Fruit fly (Drosophila melanogaster) whole organism, embryonic: ENCODE data around the gene Max.

ENCODE experiments used
- Bteb2 ChIP-seq: fragments of 200-800 bp; sonication (Bioruptor generic); optimal IDR thresholded peaks from 2 replicates; lab custom pipeline; 2016; ENCODE audit warnings: missing biosample characterization, missing genetic modification characterization
- CG10979 ChIP-seq: fragments of 200-800 bp; sonication (Bioruptor generic); optimal IDR thresholded peaks from 2 replicates; lab custom pipeline; 2018; ENCODE audit warnings: missing biosample characterization, mild to moderate bottlenecking, missing genetic modification characterization, moderate library complexity
- CG12104 ChIP-seq: fragments of 200-800 bp; sonication (Bioruptor generic); optimal IDR thresholded peaks from 3 replicates; lab custom pipeline; 2016; ENCODE audit warnings: missing biosample characterization, missing genetic modification characterization
- CG12299 ChIP-seq: fragments of 200-800 bp; sonication (Bioruptor generic); optimal IDR thresholded peaks from 2 replicates; lab custom pipeline; 2018; ENCODE audit warnings: missing biosample characterization, mild to moderate bottlenecking, missing genetic modification characterization
- CG13296 ChIP-seq: fragments of 200-800 bp; sonication (Bioruptor generic); optimal IDR thresholded peaks from 3 replicates; lab custom pipeline; 2018; ENCODE audit warnings: missing biosample characterization, mild to moderate bottlenecking, missing genetic modification characterization
- CG14014 ChIP-seq: fragments of 200-800 bp; sonication (Bioruptor generic); IDR thresholded peaks from 2 replicates; pipeline ENCODE4 v1.3.6; 2022; ENCODE audit warnings: missing biosample characterization, missing genetic modification characterization
- CG15514 ChIP-seq: fragments of 200-800 bp; sonication (Bioruptor generic); optimal IDR thresholded peaks from 3 replicates; lab custom pipeline; 2017; ENCODE audit warnings: missing biosample characterization, missing genetic modification characterization, mild to moderate bottlenecking, moderate library complexity, missing genetic modification reagents
- CG1647 ChIP-seq: fragments of 200-800 bp; sonication (Bioruptor generic); optimal IDR thresholded peaks from 3 replicates; lab custom pipeline; 2016; ENCODE audit warnings: missing biosample characterization, missing genetic modification characterization
- CG17361 ChIP-seq: fragments of 200-800 bp; sonication (Bioruptor generic); IDR thresholded peaks from 3 replicates; pipeline ENCODE4 v1.3.6; 2022; ENCODE audit warnings: missing biosample characterization, missing genetic modification characterization
- CG1832 ChIP-seq: fragments of 200-800 bp; sonication (Bioruptor generic); optimal IDR thresholded peaks from 2 replicates; lab custom pipeline; 2017; ENCODE audit warnings: missing biosample characterization, mild to moderate bottlenecking, missing genetic modification characterization, inconsistent platforms
- CG31365 ChIP-seq: fragments of 200-800 bp; sonication (Bioruptor generic); optimal IDR thresholded peaks from 2 replicates; lab custom pipeline; 2018; ENCODE audit warnings: missing biosample characterization, mild to moderate bottlenecking, missing genetic modification characterization
- CG31441 ChIP-seq: fragments of 200-800 bp; sonication (Bioruptor generic); IDR thresholded peaks from 2 replicates; pipeline ENCODE4 v1.3.6; 2022; ENCODE audit warnings: missing biosample characterization, missing genetic modification characterization
- CG3281 ChIP-seq: fragments of 200-800 bp; sonication (Bioruptor generic); optimal IDR thresholded peaks from 3 replicates; lab custom pipeline; 2017; ENCODE audit warnings: missing biosample characterization, mild to moderate bottlenecking, missing genetic modification characterization
- CG43689 ChIP-seq: fragments of 200-800 bp; sonication (Bioruptor generic); IDR thresholded peaks from 2 replicates; pipeline ENCODE4 v1.3.6; 2022; ENCODE audit warnings: missing biosample characterization, missing genetic modification characterization
- CG4820 ChIP-seq: fragments of 200-800 bp; sonication (Bioruptor generic); optimal IDR thresholded peaks from 3 replicates; lab custom pipeline; 2016; ENCODE audit warnings: missing biosample characterization, missing genetic modification characterization
- CG4854 ChIP-seq: fragments of 200-800 bp; sonication (Bioruptor generic); optimal IDR thresholded peaks from 2 replicates; lab custom pipeline; 2016; ENCODE audit warnings: missing biosample characterization, missing genetic modification characterization, inconsistent platforms
- CG6765 ChIP-seq: fragments of 200-800 bp; sonication (Bioruptor generic); optimal IDR thresholded peaks from 3 replicates; lab custom pipeline; 2017; ENCODE audit warnings: missing biosample characterization, mild to moderate bottlenecking, missing genetic modification characterization
- CG7839 ChIP-seq: fragments of 200-800 bp; sonication (Bioruptor generic); optimal IDR thresholded peaks from 3 replicates; lab custom pipeline; 2018; ENCODE audit warnings: missing biosample characterization, mild to moderate bottlenecking, missing genetic modification characterization, moderate library complexity
- CG7928 ChIP-seq: fragments of 200-800 bp; sonication (Bioruptor generic); optimal IDR thresholded peaks from 2 replicates; lab custom pipeline; 2017; ENCODE audit warnings: missing biosample characterization, mild to moderate bottlenecking, missing genetic modification characterization
- CG7963 ChIP-seq: fragments of 200-800 bp; sonication (Bioruptor generic); IDR thresholded peaks from 3 replicates; pipeline ENCODE4 v1.3.6; 2022; ENCODE audit warnings: missing biosample characterization, missing genetic modification characterization; ENCODE audit not compliant: partially characterized antibody
- CG9876 ChIP-seq: fragments of 200-800 bp; sonication (Bioruptor generic); optimal IDR thresholded peaks from 2 replicates; lab custom pipeline; 2016; ENCODE audit warnings: missing biosample characterization, missing genetic modification characterization
- D19A ChIP-seq: fragments of 200-800 bp; optimal IDR thresholded peaks from 3 replicates; lab custom pipeline; 2019; ENCODE audit warnings: missing biosample characterization, mild to moderate bottlenecking, missing genetic modification characterization, moderate library complexity
- Doc3 ChIP-seq: fragments of 200-800 bp; sonication (Bioruptor generic); IDR thresholded peaks from 3 replicates; pipeline ENCODE4 v1.3.6; 2022; ENCODE audit warnings: missing biosample characterization, missing genetic modification characterization; ENCODE audit not compliant: partially characterized antibody
- HHEX ChIP-seq: fragments of 200-800 bp; sonication (Bioruptor generic); optimal IDR thresholded peaks from 3 replicates; lab custom pipeline; 2017; ENCODE audit warnings: missing biosample characterization, mild to moderate bottlenecking, missing genetic modification characterization, missing genetic modification reagents
- HLH4C ChIP-seq: fragments of 200-800 bp; sonication (Bioruptor generic); IDR thresholded peaks from 3 replicates; pipeline ENCODE4 v1.3.6; 2022; ENCODE audit warnings: missing biosample characterization, missing genetic modification characterization; ENCODE audit not compliant: partially characterized antibody
- HLH54F ChIP-seq: fragments of 200-800 bp; sonication (Bioruptor generic); optimal IDR thresholded peaks from 3 replicates; lab custom pipeline; 2016; ENCODE audit warnings: missing biosample characterization, missing genetic modification characterization
- Hr3 ChIP-seq: fragments of 200-800 bp; sonication (Bioruptor generic); optimal IDR thresholded peaks from 3 replicates; lab custom pipeline; 2016; ENCODE audit warnings: missing biosample characterization, missing genetic modification characterization
- NC2α ChIP-seq: fragments of 200-800 bp; sonication (Bioruptor generic); optimal IDR thresholded peaks from 2 replicates; lab custom pipeline; 2016; ENCODE audit warnings: missing biosample characterization, missing genetic modification characterization
- NFAT ChIP-seq: fragments of 200-800 bp; sonication (Bioruptor generic); IDR thresholded peaks from 2 replicates; pipeline ENCODE4 v1.3.6; 2022; ENCODE audit warnings: missing biosample characterization, missing genetic modification characterization
- NK7.1 ChIP-seq: fragments of 200-800 bp; sonication (Bioruptor generic); optimal IDR thresholded peaks from 3 replicates; lab custom pipeline; 2016; ENCODE audit warnings: missing biosample characterization, missing genetic modification characterization
- NfI ChIP-seq: fragments of 200-800 bp; sonication (Bioruptor generic); optimal IDR thresholded peaks from 3 replicates; lab custom pipeline; 2018; ENCODE audit warnings: missing biosample characterization, mild to moderate bottlenecking, missing genetic modification characterization, moderate library complexity
- Oaz ChIP-seq: fragments of 200-800 bp; sonication (Bioruptor generic); IDR thresholded peaks from 2 replicates; pipeline ENCODE4 v1.3.6; 2022; ENCODE audit warnings: missing biosample characterization, missing genetic modification characterization
- Poxn ChIP-seq: fragments of 200-800 bp; sonication (Bioruptor generic); IDR thresholded peaks from 2 replicates; pipeline ENCODE4 v1.3.6; 2022; ENCODE audit warnings: missing biosample characterization, missing genetic modification characterization
- Ptx1 ChIP-seq: fragments of 200-800 bp; sonication (Bioruptor generic); IDR thresholded peaks from 2 replicates; pipeline ENCODE4 v1.3.6; 2022; ENCODE audit warnings: missing biosample characterization, missing genetic modification characterization
- Scr ChIP-seq: fragments of 200-800 bp; sonication (Bioruptor generic); IDR thresholded peaks from 2 replicates; pipeline ENCODE4 v1.3.6; 2022; ENCODE audit warnings: missing biosample characterization, missing genetic modification characterization; ENCODE audit not compliant: partially characterized antibody
- Usf ChIP-seq: fragments of 200-800 bp; sonication (Bioruptor generic); optimal IDR thresholded peaks from 2 replicates; lab custom pipeline; 2017; ENCODE audit warnings: missing genotype, missing biosample characterization, missing genetic modification characterization
- YL-1 ChIP-seq: fragments of 200-800 bp; sonication (Bioruptor generic); optimal IDR thresholded peaks from 3 replicates; lab custom pipeline; 2017; ENCODE audit warnings: missing biosample characterization, mild to moderate bottlenecking, missing genetic modification characterization
- caup ChIP-seq: fragments of 200-800 bp; sonication (Bioruptor generic); optimal IDR thresholded peaks from 3 replicates; lab custom pipeline; 2017; ENCODE audit warnings: missing biosample characterization, mild to moderate bottlenecking, missing genetic modification characterization, moderate library complexity; ENCODE audit not compliant: severe bottlenecking
- chif ChIP-seq, 2 experiments: fragments of 200-800 bp; sonication (Bioruptor generic); optimal IDR thresholded peaks; 3 replicates each; lab custom pipeline; 2016; ENCODE audit warnings: missing biosample characterization in 2 of 2, missing genetic modification characterization in 2 of 2
- dysf ChIP-seq: fragments of 200-800 bp; sonication (Bioruptor generic); IDR thresholded peaks from 3 replicates; pipeline ENCODE4 v1.3.6; 2022; ENCODE audit warnings: missing biosample characterization, missing genetic modification characterization
- gsb-n ChIP-seq: fragments of 200-800 bp; sonication (Bioruptor generic); optimal IDR thresholded peaks from 3 replicates; lab custom pipeline; 2018; ENCODE audit warnings: missing biosample characterization, mild to moderate bottlenecking, missing genetic modification characterization
- lov ChIP-seq, 2 experiments: fragments of 200-800 bp in 1 of 2; fragments of >200 bp in 1 of 2; sonication (Bioruptor generic) in 1 of 2; IDR thresholded peaks in 1 of 2; optimal IDR thresholded peaks in 1 of 2; 2 replicates in 1 of 2; 3 replicates in 1 of 2; pipeline versions ENCODE4 v1.3.6 to Lab custom; 2017 to 2022; ENCODE audit warnings: missing biosample characterization in 1 of 2, missing genetic modification characterization in 1 of 2
- phol ChIP-seq: fragments of 200-800 bp; sonication (Bioruptor generic); optimal IDR thresholded peaks from 3 replicates; lab custom pipeline; 2018; ENCODE audit warnings: missing biosample characterization, mild to moderate bottlenecking, missing genetic modification characterization, moderate library complexity
- sim ChIP-seq: fragments of 200-800 bp; sonication (Bioruptor generic); IDR thresholded peaks from 2 replicates; pipeline ENCODE4 v1.3.6; 2022; ENCODE audit warnings: missing biosample characterization, missing genetic modification characterization
- sr ChIP-seq: fragments of 200-800 bp; sonication (Bioruptor generic); IDR thresholded peaks from 3 replicates; pipeline ENCODE4 v1.3.6; 2022; ENCODE audit warnings: missing biosample characterization, missing genetic modification characterization
- tna ChIP-seq: fragments of 200-800 bp; sonication (Bioruptor generic); IDR thresholded peaks from 2 replicates; pipeline ENCODE4 v1.3.6; 2022; ENCODE audit warnings: missing biosample characterization, missing genetic modification characterization; ENCODE audit not compliant: partially characterized antibody
- unc-4 ChIP-seq: fragments of 200-800 bp; sonication (Bioruptor generic); IDR thresholded peaks from 2 replicates; pipeline ENCODE4 v1.3.6; 2022; ENCODE audit warnings: missing biosample characterization, missing genetic modification characterization; ENCODE audit not compliant: partially characterized antibody
- vvl ChIP-seq: fragments of 200-800 bp; sonication (Bioruptor generic); IDR thresholded peaks from 2 replicates; pipeline ENCODE4 v1.3.6; 2022; ENCODE audit warnings: missing biosample characterization, missing genetic modification characterization
- yki ChIP-seq: fragments of >200 bp; optimal IDR thresholded peaks from 3 replicates; lab custom pipeline; 2018

The Max gene

dm6 chr3L:19254715-19255428 is 9.1 kb downstream of the Max start, which contains the start of the genes mRpL21 and rept (continued):
- peak; percentile 71 for TF ChIP-seq HLH54F (GFP tag; lab: Kevin White, UChicago)
- TF ChIP-seq NFAT (GFP tag; lab: Robert Waterston, UW), result peak; percentile 43
- peak; percentile 81 for TF ChIP-seq YL-1
- TF ChIP-seq D19A (tag; lab: Kevin White, UChicago), result no peak
- no peak for TF ChIP-seq CG7928 (GFP tag; lab: Kevin White, UChicago)
- no peak for TF ChIP-seq Doc3 (GFP tag; lab: Robert Waterston, UW)
- TF ChIP-seq CG1832 (GFP tag; lab: Kevin White, UChicago), result no peak
- TF ChIP-seq Hr3 (GFP tag; lab: Kevin White, UChicago), result peak; percentile 59
- TF ChIP-seq CG7839 (tag; lab: Kevin White, UChicago), result peak; percentile 48
- peak; percentile 33 for TF ChIP-seq CG12299 (tag; lab: Kevin White, UChicago)
- no peak for TF ChIP-seq tna (GFP tag; lab: Robert Waterston, UW)
- 0 out of 3 replicates have a peak, but pooled peaks have one; percentile 8 for TF ChIP-seq sr (GFP tag; lab: Robert Waterston, UW)
- peak; percentile 87 for TF ChIP-seq CG3281 (GFP tag; lab: Kevin White, UChicago)
- no peak for TF ChIP-seq Usf (GFP tag; lab: Kevin White, UChicago)
- peak; percentile 45; the same call in 2 of the 3 replicates for TF ChIP-seq dysf (GFP tag; lab: Robert Waterston, UW)
- TF ChIP-seq CG13296 (GFP tag; lab: Kevin White, UChicago), result peak; percentile 47
- TF ChIP-seq Bteb2, result peak; percentile 55
- peak; percentile 49; the same call in 1 of the 3 replicates for TF ChIP-seq CG17361 (GFP tag; lab: Robert Waterston, UW)
- TF ChIP-seq lov (optimal IDR thresholded peaks at IDR 0.05; lab: Kevin White, UChicago), result no peak
- no peak for TF ChIP-seq lov (GFP tag; IDR thresholded peaks at IDR 0.05; lab: Robert Waterston, UW)
- TF ChIP-seq NC2α (GFP tag; lab: Kevin White, UChicago), result peak; percentile 2
- peak; percentile 0 for TF ChIP-seq CG10979
- peak; percentile 16 for TF ChIP-seq CG6765 (GFP tag; lab: Kevin White, UChicago)
- peak; percentile 13 for TF ChIP-seq CG1647 (GFP tag; lab: Kevin White, UChicago)
- peak in 1 of 2 experiments; percentile 4 for TF ChIP-seq chif (GFP tag; optimal IDR thresholded peaks at IDR 0.05; lab: Kevin White, UChicago)
- no peak for TF ChIP-seq unc-4
- no peak for TF ChIP-seq sim (GFP tag; lab: Robert Waterston, UW)
- TF ChIP-seq caup, result peak; percentile 63
- peak; percentile 54 for TF ChIP-seq CG4854 (GFP tag; lab: Kevin White, UChicago)
- no peak for TF ChIP-seq CG31365 (tag; lab: Kevin White, UChicago)
- TF ChIP-seq Oaz, result no peak
- TF ChIP-seq gsb-n (tag; lab: Kevin White, UChicago), result no peak
- TF ChIP-seq CG9876, result peak; percentile 32
- TF ChIP-seq CG15514 (GFP tag; lab: Kevin White, UChicago), result peak; percentile 50
- peak; percentile 57 for TF ChIP-seq phol
- no peak for TF ChIP-seq CG31441 (GFP tag; lab: Robert Waterston, UW)
- no peak for TF ChIP-seq Scr
- TF ChIP-seq CG14014, result peak; percentile 56
- no peak for TF ChIP-seq yki
- peak; percentile 62 for TF ChIP-seq vvl (GFP tag; lab: Robert Waterston, UW)
- TF ChIP-seq NK7.1 (GFP tag; lab: Kevin White, UChicago), result peak; percentile 15
- TF ChIP-seq CG7963 (GFP tag; lab: Robert Waterston, UW), result no peak
- TF ChIP-seq CG12104 (GFP tag; lab: Kevin White, UChicago), result no peak
- peak; percentile 15 for TF ChIP-seq HHEX
- TF ChIP-seq HLH4C (GFP tag; lab: Robert Waterston, UW), result no peak
- no peak for TF ChIP-seq CG4820 (GFP tag; lab: Kevin White, UChicago)
- TF ChIP-seq NfI, result peak; percentile 67
- no peak for TF ChIP-seq Poxn (GFP tag; lab: Robert Waterston, UW)
- TF ChIP-seq Ptx1 (GFP tag; lab: Robert Waterston, UW), result peak; percentile 42; the same call in 1 of the 2 replicates
- no peak for TF ChIP-seq CG43689 (GFP tag; lab: Robert Waterston, UW)
